Worm (Caenorhabditis elegans) whole organism, late embryonic: ENCODE results near the gene C15H11.10.

Source experiments
- ceh-19 ChIP-seq: fragments of 200-800 bp; sonication (Bioruptor generic); optimal IDR thresholded peaks from 2 replicates; lab custom pipeline; 2018; ENCODE audit warnings: mild to moderate bottlenecking, missing genetic modification characterization, missing compliant biosample characterization
- ceh-6 ChIP-seq: fragments of 200-800 bp; sonication (Bioruptor generic); optimal IDR thresholded peaks from 2 replicates; lab custom pipeline; 2018; ENCODE audit warnings: mild to moderate bottlenecking, missing genetic modification characterization, missing compliant biosample characterization
- che-1 ChIP-seq: sonication (generic microtip); optimal IDR thresholded peaks from 2 replicates; lab custom pipeline; 2016; ENCODE audit warnings: mild to moderate bottlenecking, missing genetic modification characterization, missing compliant biosample characterization
- elt-2 ChIP-seq: sonication (generic microtip); optimal IDR thresholded peaks from 2 replicates; lab custom pipeline; 2016; ENCODE audit warnings: missing genetic modification reagents, missing genetic modification characterization, missing compliant biosample characterization
- eyg-1 ChIP-seq: sonication (generic microtip); optimal IDR thresholded peaks from 2 replicates; lab custom pipeline; 2016; ENCODE audit warnings: missing genotype, missing genetic modification characterization, missing compliant biosample characterization
- hlh-30 ChIP-seq: sonication (generic microtip); optimal IDR thresholded peaks from 2 replicates; lab custom pipeline; 2017; ENCODE audit warnings: antibody characterized with exemption, missing genetic modification characterization, missing compliant biosample characterization; ENCODE audit not compliant: insufficient read depth
- hlh-8 ChIP-seq: sonication (generic microtip); optimal IDR thresholded peaks from 2 replicates; lab custom pipeline; 2016; ENCODE audit warnings: missing genotype, missing genetic modification characterization, missing compliant biosample characterization
- lin-11 ChIP-seq: fragments of 200-800 bp; sonication (Bioruptor generic); optimal IDR thresholded peaks from 2 replicates; lab custom pipeline; 2018; ENCODE audit warnings: mild to moderate bottlenecking, missing genetic modification characterization, missing compliant biosample characterization
- nhr-11 ChIP-seq: fragments of 150-350 bp; optimal IDR thresholded peaks from 2 replicates; lab custom pipeline; 2014; ENCODE audit warnings: missing biosample characterization, missing genetic modification characterization
- pag-3 ChIP-seq: sonication (generic microtip); optimal IDR thresholded peaks from 2 replicates; lab custom pipeline; 2016; ENCODE audit warnings: missing compliant biosample characterization, missing genetic modification characterization, borderline replicate concordance
- pha-4 ChIP-seq: fragments of 150-350 bp; optimal IDR thresholded peaks from 2 replicates; lab custom pipeline; 2018; ENCODE audit warnings: missing biosample characterization, missing genetic modification reagents, missing genetic modification characterization
- unc-42 ChIP-seq: sonication (generic microtip); optimal IDR thresholded peaks from 2 replicates; lab custom pipeline; 2016; ENCODE audit warnings: missing genotype, missing genetic modification characterization, missing compliant biosample characterization

DNA sequence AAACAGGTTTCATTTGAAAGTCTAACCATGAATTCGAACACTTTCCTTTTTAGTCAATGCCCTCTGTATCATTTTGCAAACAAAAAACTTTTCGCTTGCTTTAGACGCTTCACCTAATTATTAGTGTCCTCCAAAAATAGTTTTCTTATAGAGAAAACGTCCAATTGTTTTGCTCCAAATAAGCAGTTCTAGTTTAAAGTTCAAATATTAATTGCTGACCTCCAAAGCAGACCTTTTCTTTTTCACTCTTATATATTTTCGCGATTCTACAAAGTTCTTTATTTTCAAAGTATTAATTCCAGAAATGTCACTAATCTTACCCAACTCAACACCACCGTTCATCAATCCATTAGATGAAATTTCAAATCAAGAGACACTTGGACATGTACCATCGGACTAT lies 16.8 kb downstream of the C15H11.10 start, which contains the start of gene gnrr-2:
- TF ChIP-seq lin-11 (tag; lab: Kevin White, UChicago) (no peak), ceh-19 (GFP tag; lab: Kevin White, UChicago) (no peak), nhr-11 (no peak), eyg-1 (tag; lab: Kevin White, UChicago) (no peak), che-1 (tag; lab: Kevin White, UChicago) (no peak), elt-2 (tag; lab: Kevin White, UChicago) (no peak), hlh-8 (tag; lab: Kevin White, UChicago) (no peak), unc-42 (no peak), hlh-30 (no peak), ceh-6 (GFP tag; lab: Kevin White, UChicago) (no peak), pha-4 (tag; lab: Kevin White, UChicago) (no peak), pag-3 (tag; lab: Kevin White, UChicago) (no peak)
